Fruit fly (Drosophila melanogaster): ENCODE data around the gene Ku80.
A peak's percentile ranks its signal among the peaks of the same experiment; 100 is the strongest.

- TF ChIP-seq pan (optimal IDR thresholded peaks at IDR 0.05) = no peak
- TF ChIP-seq h (GFP tag; optimal IDR thresholded peaks at IDR 0.05) = peak; percentile 57
- TF ChIP-seq lola (GFP tag; optimal IDR thresholded peaks at IDR 0.05) = no peak
- TF ChIP-seq sv (GFP tag; optimal IDR thresholded peaks at IDR 0.05) = peak; percentile 66
- peak; percentile 61 for TF ChIP-seq br (GFP tag; optimal IDR thresholded peaks at IDR 0.05)
- no peak for TF ChIP-seq Mio (GFP tag; optimal IDR thresholded peaks at IDR 0.05)
- peak; percentile 79 for TF ChIP-seq psq (GFP tag; optimal IDR thresholded peaks at IDR 0.05)
- TF ChIP-seq fru (GFP tag; optimal IDR thresholded peaks at IDR 0.05) = peak; percentile 51
- no peak for TF ChIP-seq Abd-B (GFP tag; optimal IDR thresholded peaks at IDR 0.05)
These were observed 24.2 kb downstream of the Ku80 start for dm6 chr2L:15746600-15747393.
